Worm (Caenorhabditis elegans): ENCODE measurements around the gene sams-1.

DNA sequence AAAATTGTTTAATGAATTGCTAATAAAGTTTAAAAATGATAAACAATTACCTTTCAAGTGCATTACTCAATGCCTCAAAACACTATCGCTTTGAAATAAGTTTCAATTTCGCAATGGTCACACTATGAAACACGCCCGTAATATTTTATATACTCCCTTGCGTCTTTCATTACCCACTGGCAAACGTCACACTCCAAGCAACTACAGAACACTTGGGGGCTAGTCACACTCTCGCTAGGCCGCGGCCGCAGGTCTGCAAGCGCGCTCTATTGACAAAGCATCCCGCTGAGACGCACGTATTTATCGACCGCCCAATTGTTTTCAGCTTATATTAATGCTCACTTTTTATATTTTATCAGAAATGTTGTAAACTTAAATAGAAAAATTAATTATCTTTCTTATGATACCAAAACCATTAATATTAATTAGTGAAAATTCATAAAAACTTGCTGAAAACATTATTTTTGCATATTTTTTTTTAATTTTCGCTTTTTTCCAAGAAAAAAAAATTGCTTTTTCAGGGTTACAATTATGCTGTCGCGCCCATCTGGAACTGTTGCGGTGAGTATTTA is 52.2 kb downstream of the sams-1 start, which contains the start of the genes nmat-1 and ucr-2.1:
- TF ChIP-seq W03F9.2 (tag; optimal IDR thresholded peaks at IDR 0.05) (peak; percentile 77), dao-5 (tag; optimal IDR thresholded peaks at IDR 0.05) (no peak), him-1 (tag; optimal IDR thresholded peaks at IDR 0.05) (no peak)
